Worm (Caenorhabditis elegans) whole organism, mixed stage, embryonic: ENCODE results near the gene M117.6.

ENCODE experiments used
- M03D4.4 ChIP-seq: sonication (generic microtip); optimal IDR thresholded peaks from 2 replicates; lab custom pipeline; 2017; ENCODE audit warnings: mild to moderate bottlenecking, missing genetic modification characterization, missing compliant biosample characterization
- bed-3 ChIP-seq: fragments of 200-800 bp; sonication (Bioruptor generic); optimal IDR thresholded peaks from 3 replicates; lab custom pipeline; 2018; ENCODE audit warnings: mild to moderate bottlenecking, missing genetic modification characterization, moderate library complexity, missing compliant biosample characterization
- blmp-1 ChIP-seq: fragments of 150-350 bp; optimal IDR thresholded peaks from 2 replicates; lab custom pipeline; 2014; ENCODE audit warnings: missing biosample characterization, missing genetic modification characterization
- ceh-39 ChIP-seq: fragments of 150-350 bp; optimal IDR thresholded peaks from 2 replicates; lab custom pipeline; 2014; ENCODE audit warnings: missing biosample characterization, missing genetic modification characterization
- ceh-43 ChIP-seq: fragments of 200-800 bp; sonication (Bioruptor generic); optimal IDR thresholded peaks from 2 replicates; lab custom pipeline; 2018; ENCODE audit warnings: mild to moderate bottlenecking, missing genetic modification characterization, moderate library complexity, missing compliant biosample characterization
- ces-1 ChIP-seq: fragments of 150-350 bp; optimal IDR thresholded peaks from 2 replicates; lab custom pipeline; 2014; ENCODE audit warnings: missing biosample characterization, missing genetic modification reagents, missing genetic modification characterization
- drap-1 ChIP-seq: fragments of 200-800 bp; sonication (Bioruptor generic); optimal IDR thresholded peaks from 3 replicates; lab custom pipeline; 2018; ENCODE audit warnings: mild to moderate bottlenecking, missing genetic modification characterization, missing compliant biosample characterization
- elt-1 ChIP-seq: sonication (generic microtip); optimal IDR thresholded peaks from 2 replicates; lab custom pipeline; 2017; ENCODE audit warnings: missing genetic modification characterization, mild to moderate bottlenecking, missing compliant biosample characterization, antibody characterized with exemption, moderate library complexity, borderline replicate concordance; ENCODE audit not compliant: insufficient read depth
- elt-3 ChIP-seq: fragments of 150-350 bp; optimal IDR thresholded peaks from 2 replicates; lab custom pipeline; 2014; ENCODE audit warnings: missing biosample characterization, missing genetic modification characterization
- flh-1 ChIP-seq: fragments of 200-800 bp; sonication (Bioruptor generic); optimal IDR thresholded peaks from 2 replicates; lab custom pipeline; 2018; ENCODE audit warnings: mild to moderate bottlenecking, missing genetic modification characterization, moderate library complexity, missing compliant biosample characterization
- ham-2 ChIP-seq: fragments of 200-800 bp; sonication (Bioruptor generic); optimal IDR thresholded peaks from 2 replicates; lab custom pipeline; 2018; ENCODE audit warnings: mild to moderate bottlenecking, missing genetic modification characterization, missing compliant biosample characterization
- hlh-1 ChIP-seq: fragments of 150-350 bp; optimal IDR thresholded peaks from 2 replicates; lab custom pipeline; 2014; ENCODE audit warnings: missing biosample characterization, missing genetic modification reagents, missing genetic modification characterization
- lin-13 ChIP-seq: fragments of 150-350 bp; optimal IDR thresholded peaks from 2 replicates; lab custom pipeline; 2014; ENCODE audit warnings: missing biosample characterization, missing genetic modification characterization
- lin-32 ChIP-seq: fragments of 200-800 bp; sonication (Bioruptor generic); optimal IDR thresholded peaks from 2 replicates; lab custom pipeline; 2018; ENCODE audit warnings: mild to moderate bottlenecking, missing genetic modification characterization, missing compliant biosample characterization
- lsy-2 ChIP-seq: fragments of 150-350 bp; optimal IDR thresholded peaks from 2 replicates; lab custom pipeline; 2014; ENCODE audit warnings: missing biosample characterization, missing genetic modification characterization
- mab-5 ChIP-seq: fragments of 150-350 bp; optimal IDR thresholded peaks from 2 replicates; lab custom pipeline; 2014; ENCODE audit warnings: missing biosample characterization, missing genetic modification characterization
- mep-1 ChIP-seq: fragments of 150-350 bp; optimal IDR thresholded peaks from 2 replicates; lab custom pipeline; 2017; ENCODE audit warnings: missing biosample characterization, missing genetic modification reagents, missing genetic modification characterization, inconsistent platforms
- mls-2 ChIP-seq: sonication (generic microtip); optimal IDR thresholded peaks from 2 replicates; lab custom pipeline; 2016; ENCODE audit warnings: mild to moderate bottlenecking, missing genetic modification characterization, moderate library complexity, missing compliant biosample characterization
- nhr-12 ChIP-seq: fragments of 150-350 bp; optimal IDR thresholded peaks from 2 replicates; lab custom pipeline; 2014; ENCODE audit warnings: missing biosample characterization, missing genetic modification characterization
- nhr-2 ChIP-seq: fragments of 150-350 bp; optimal IDR thresholded peaks from 2 replicates; lab custom pipeline; 2014; ENCODE audit warnings: missing biosample characterization, missing genetic modification characterization
- nhr-237 ChIP-seq: fragments of 150-350 bp; optimal IDR thresholded peaks from 2 replicates; lab custom pipeline; 2014; ENCODE audit warnings: missing biosample characterization, missing genetic modification characterization
- nhr-28 ChIP-seq: fragments of 150-350 bp; optimal IDR thresholded peaks from 2 replicates; lab custom pipeline; 2014; ENCODE audit warnings: missing biosample characterization, missing genetic modification characterization
- nhr-76 ChIP-seq: sonication (generic microtip); optimal IDR thresholded peaks from 2 replicates; lab custom pipeline; 2017; ENCODE audit warnings: missing biosample characterization, missing genetic modification characterization
- pha-4 ChIP-seq: fragments of 150-350 bp; optimal IDR thresholded peaks from 2 replicates; lab custom pipeline; 2018; ENCODE audit warnings: missing biosample characterization, missing genetic modification reagents, missing genetic modification characterization
- snpc-4 ChIP-seq: fragments of 150-350 bp; optimal IDR thresholded peaks from 2 replicates; lab custom pipeline; 2014; ENCODE audit warnings: missing biosample characterization, missing genetic modification characterization
- sptf-1 ChIP-seq: sonication (generic microtip); optimal IDR thresholded peaks from 2 replicates; lab custom pipeline; 2017; ENCODE audit warnings: mild to moderate bottlenecking, missing genetic modification characterization, moderate library complexity, missing compliant biosample characterization
- tbx-8 ChIP-seq: fragments of 200-800 bp; sonication (Bioruptor generic); optimal IDR thresholded peaks from 2 replicates; lab custom pipeline; 2018; ENCODE audit warnings: mild to moderate bottlenecking, missing genetic modification characterization, moderate library complexity, missing compliant biosample characterization
- unc-120 ChIP-seq: sonication (generic microtip); optimal IDR thresholded peaks from 2 replicates; lab custom pipeline; 2017; ENCODE audit warnings: missing genetic modification characterization, missing compliant biosample characterization; ENCODE audit not compliant: poor library complexity, severe bottlenecking
- unc-39 ChIP-seq: fragments of 150-350 bp; optimal IDR thresholded peaks from 2 replicates; lab custom pipeline; 2014; ENCODE audit warnings: missing biosample characterization, missing genetic modification characterization
- unc-62 ChIP-seq: fragments of 150-350 bp; optimal IDR thresholded peaks from 2 replicates; lab custom pipeline; 2014; ENCODE audit warnings: missing biosample characterization, missing genetic modification reagents, missing genetic modification characterization
- zip-8 ChIP-seq: fragments of 150-350 bp; optimal IDR thresholded peaks from 2 replicates; lab custom pipeline; 2014; ENCODE audit warnings: missing biosample characterization, missing genetic modification characterization
- ztf-11 ChIP-seq: fragments of 150-350 bp; optimal IDR thresholded peaks from 2 replicates; lab custom pipeline; 2014; ENCODE audit warnings: missing biosample characterization, missing genetic modification characterization

The M117.6 gene

ce11 chrIV:11842121-11842520, 14.2 kb upstream of the M117.6 start, which contains the start of gene F38H4.3:
TSS of gene F38H4.3 (plus strand) at chrIV:11842421.
- TF ChIP-seq elt-3 (tag; lab: Kevin White, UChicago), result no peak
- TF ChIP-seq ceh-39 (tag; lab: Kevin White, UChicago), result no peak
- TF ChIP-seq flh-1 (GFP tag; lab: Kevin White, UChicago), result no peak
- TF ChIP-seq nhr-28 (tag; lab: Kevin White, UChicago), result no peak
- no peak for TF ChIP-seq M03D4.4
- TF ChIP-seq lin-32, result no peak
- TF ChIP-seq drap-1 (GFP tag; lab: Kevin White, UChicago), result no peak
- no peak for TF ChIP-seq nhr-237 (tag; lab: Kevin White, UChicago)
- TF ChIP-seq bed-3, result no peak
- TF ChIP-seq elt-1 (tag; lab: Kevin White, UChicago), result no peak
- TF ChIP-seq unc-62 (GFP tag; lab: Kevin White, UChicago), result no peak
- no peak for TF ChIP-seq ceh-43 (GFP tag; lab: Kevin White, UChicago)
- TF ChIP-seq unc-120, result no peak
- no peak for TF ChIP-seq ham-2
- TF ChIP-seq mab-5 (tag; lab: Kevin White, UChicago), result no peak
- TF ChIP-seq nhr-76 (tag; lab: Kevin White, UChicago), result no peak
- no peak for TF ChIP-seq nhr-2 (tag; lab: Kevin White, UChicago)
- no peak for TF ChIP-seq pha-4 (tag; lab: Kevin White, UChicago)
- no peak for TF ChIP-seq lin-13 (tag; lab: Kevin White, UChicago)
- no peak for TF ChIP-seq tbx-8 (GFP tag; lab: Kevin White, UChicago)

- TF ChIP-seq lsy-2 (tag; lab: Kevin White, UChicago), result no peak
- TF ChIP-seq mls-2 (tag; lab: Kevin White, UChicago), result no peak
- TF ChIP-seq nhr-12, result no peak
- TF ChIP-seq nhr-76 (tag; lab: Kevin White, UChicago), result no peak
- no peak for TF ChIP-seq sptf-1 (tag; lab: Kevin White, UChicago)
- no peak for TF ChIP-seq hlh-1 (tag; lab: Kevin White, UChicago)
- TF ChIP-seq unc-62 (GFP tag; lab: Kevin White, UChicago), result no peak
- TF ChIP-seq elt-3 (tag; lab: Kevin White, UChicago), result no peak
- TF ChIP-seq M03D4.4, result no peak
- no peak for TF ChIP-seq bed-3
- no peak for TF ChIP-seq drap-1 (GFP tag; lab: Kevin White, UChicago)
- no peak for TF ChIP-seq ces-1
- TF ChIP-seq ceh-43 (GFP tag; lab: Kevin White, UChicago), result no peak
- TF ChIP-seq nhr-237 (tag; lab: Kevin White, UChicago), result no peak
- TF ChIP-seq nhr-28 (tag; lab: Kevin White, UChicago), result no peak
- TF ChIP-seq unc-39 (tag; lab: Kevin White, UChicago), result no peak
- no peak for TF ChIP-seq lin-32
- TF ChIP-seq, all 35 proteins: peak for 0
These were observed 10.7 kb upstream of the M117.6 start, which contains the start of gene fbxb-3 for ce11 chrIV:11838657-11839056. TSS of gene fbxb-3 (plus strand) at chrIV:11838957.

- peak; percentile 51 for TF ChIP-seq zip-8
- TF ChIP-seq lin-13 (tag; lab: Kevin White, UChicago), result no peak
These were observed 5.5 kb upstream of the M117.6 start, which contains the start of gene M117.4 for ce11 chrIV:11833456-11833855. TSS of gene M117.4 (minus strand) at chrIV:11833556.

- peak; percentile 18 for TF ChIP-seq nhr-237 (tag; lab: Kevin White, UChicago)
- no peak for TF ChIP-seq snpc-4
- TF ChIP-seq nhr-2 (tag; lab: Kevin White, UChicago), result no peak
- TF ChIP-seq mep-1 (tag; lab: Kevin White, UChicago), result peak; percentile 78
- peak; percentile 39 for TF ChIP-seq lsy-2 (tag; lab: Kevin White, UChicago)
- TF ChIP-seq flh-1 (GFP tag; lab: Kevin White, UChicago), result no peak
- no peak for TF ChIP-seq nhr-76 (tag; lab: Kevin White, UChicago)
- no peak for TF ChIP-seq mab-5 (tag; lab: Kevin White, UChicago)
- no peak for TF ChIP-seq ztf-11 (tag; lab: Kevin White, UChicago)
- TF ChIP-seq lin-13 (tag; lab: Kevin White, UChicago), result peak; percentile 46
- TF ChIP-seq blmp-1, result no peak
These were observed 5.5 kb downstream of the M117.6 start for ce11 chrIV:11822454-11822853.
